Fruit fly (Drosophila melanogaster) whole organism, embryonic: ENCODE measurements around the gene Idi.
A peak's percentile ranks its signal among the peaks of the same experiment; 100 is the strongest.

Experiments
- Abd-B ChIP-seq: fragments of 200-800 bp; sonication (Bioruptor generic); optimal IDR thresholded peaks from 2 replicates; lab custom pipeline; 2018; ENCODE audit warnings: missing biosample characterization, mild to moderate bottlenecking, missing genetic modification characterization, moderate library complexity
- C15 ChIP-seq: fragments of 200-800 bp; sonication (Bioruptor generic); IDR thresholded peaks from 3 replicates; pipeline ENCODE4 v1.3.6; 2022; ENCODE audit warnings: missing biosample characterization, missing genetic modification characterization
- CG10209 ChIP-seq: fragments of 200-800 bp; sonication (Bioruptor generic); optimal IDR thresholded peaks from 3 replicates; lab custom pipeline; 2017; ENCODE audit warnings: missing biosample characterization, mild to moderate bottlenecking, missing genetic modification characterization, missing genetic modification reagents
- CG10267 ChIP-seq: fragments of 200-800 bp; sonication (Bioruptor generic); optimal IDR thresholded peaks from 2 replicates; lab custom pipeline; 2018; ENCODE audit warnings: missing biosample characterization, mild to moderate bottlenecking, missing genetic modification characterization, moderate library complexity
- CG11093 ChIP-seq: fragments of 200-800 bp; sonication (Bioruptor generic); IDR thresholded peaks from 3 replicates; pipeline ENCODE4 v1.3.6; 2022; ENCODE audit warnings: missing biosample characterization, missing genetic modification characterization
- CG11560 ChIP-seq: fragments of 200-800 bp; sonication (Bioruptor generic); IDR thresholded peaks from 3 replicates; pipeline ENCODE4 v1.3.6; 2022; ENCODE audit warnings: missing biosample characterization, missing genetic modification characterization
- CG1233 ChIP-seq: fragments of 200-800 bp; sonication (Bioruptor generic); optimal IDR thresholded peaks from 4 replicates; lab custom pipeline; 2018; ENCODE audit warnings: missing biosample characterization, mild to moderate bottlenecking, missing genetic modification characterization
- CG12391 ChIP-seq: fragments of 200-800 bp; sonication (Bioruptor generic); optimal IDR thresholded peaks from 3 replicates; lab custom pipeline; 2018; ENCODE audit warnings: missing biosample characterization, mild to moderate bottlenecking, missing genetic modification characterization, moderate library complexity
- CG12769 ChIP-seq: fragments of 200-800 bp; sonication (Bioruptor generic); optimal IDR thresholded peaks from 2 replicates; lab custom pipeline; 2019; ENCODE audit warnings: missing biosample characterization, mild to moderate bottlenecking, missing genetic modification characterization, moderate library complexity
- CG13894 ChIP-seq: fragments of 200-800 bp; sonication (Bioruptor generic); optimal IDR thresholded peaks from 3 replicates; lab custom pipeline; 2018; ENCODE audit warnings: missing biosample characterization, mild to moderate bottlenecking, missing genetic modification characterization, moderate library complexity
- CG14014 ChIP-seq: fragments of 200-800 bp; sonication (Bioruptor generic); IDR thresholded peaks from 2 replicates; pipeline ENCODE4 v1.3.6; 2022; ENCODE audit warnings: missing biosample characterization, missing genetic modification characterization
- CG15696 ChIP-seq: fragments of 200-800 bp; sonication (Bioruptor generic); optimal IDR thresholded peaks from 2 replicates; lab custom pipeline; 2019; ENCODE audit warnings: missing biosample characterization, mild to moderate bottlenecking, missing genetic modification characterization, moderate library complexity
- CG1647 ChIP-seq: fragments of 200-800 bp; sonication (Bioruptor generic); optimal IDR thresholded peaks from 3 replicates; lab custom pipeline; 2016; ENCODE audit warnings: missing biosample characterization, missing genetic modification characterization
- CG18262 ChIP-seq: fragments of 200-800 bp; optimal IDR thresholded peaks from 3 replicates; lab custom pipeline; 2019; ENCODE audit warnings: missing biosample characterization, mild to moderate bottlenecking, missing genetic modification characterization, moderate library complexity
- CG32767 ChIP-seq: fragments of 200-800 bp; sonication (Bioruptor generic); IDR thresholded peaks from 2 replicates; pipeline ENCODE4 v1.3.6; 2022; ENCODE audit warnings: missing biosample characterization, missing genetic modification characterization
- CG34224 ChIP-seq: fragments of 200-800 bp; sonication (Bioruptor generic); IDR thresholded peaks from 3 replicates; pipeline ENCODE4 v1.3.6; 2022; ENCODE audit warnings: missing biosample characterization, missing genetic modification characterization; ENCODE audit not compliant: partially characterized antibody
- CG42726 ChIP-seq: fragments of 200-800 bp; sonication (Bioruptor generic); IDR thresholded peaks from 2 replicates; pipeline ENCODE4 v1.3.6; 2022; ENCODE audit warnings: missing biosample characterization, missing genetic modification characterization; ENCODE audit not compliant: partially characterized antibody
- CG4404 ChIP-seq: fragments of 200-800 bp; sonication (Bioruptor generic); IDR thresholded peaks from 2 replicates; pipeline ENCODE4 v1.3.6; 2022; ENCODE audit warnings: missing biosample characterization, missing genetic modification characterization
- CG4820 ChIP-seq: fragments of 200-800 bp; sonication (Bioruptor generic); optimal IDR thresholded peaks from 3 replicates; lab custom pipeline; 2016; ENCODE audit warnings: missing biosample characterization, missing genetic modification characterization
- CG6854 ChIP-seq: fragments of 200-800 bp; sonication (Bioruptor generic); optimal IDR thresholded peaks from 3 replicates; lab custom pipeline; 2017; ENCODE audit warnings: missing biosample characterization, mild to moderate bottlenecking, missing genetic modification characterization
- Dip3 ChIP-seq: fragments of 200-800 bp; sonication (Bioruptor generic); optimal IDR thresholded peaks from 3 replicates; lab custom pipeline; 2016; ENCODE audit warnings: missing biosample characterization, missing genetic modification characterization
- E2f2 ChIP-seq: fragments of 200-800 bp; sonication (Bioruptor generic); IDR thresholded peaks from 2 replicates; pipeline ENCODE4 v1.3.6; 2022; ENCODE audit warnings: missing biosample characterization, missing genetic modification characterization
- Fer3 ChIP-seq: fragments of 200-800 bp; sonication (Bioruptor generic); optimal IDR thresholded peaks from 2 replicates; lab custom pipeline; 2018; ENCODE audit warnings: missing biosample characterization, mild to moderate bottlenecking, missing genetic modification characterization, moderate library complexity
- H2.0 ChIP-seq: fragments of 200-800 bp; sonication (Bioruptor generic); IDR thresholded peaks from 2 replicates; pipeline ENCODE4 v1.3.6; 2022; ENCODE audit warnings: missing biosample characterization, missing genetic modification characterization
- HmgD ChIP-seq: fragments of 200-800 bp; sonication (Bioruptor generic); optimal IDR thresholded peaks from 3 replicates; lab custom pipeline; 2016; ENCODE audit warnings: missing biosample characterization, missing genetic modification characterization
- Kr ChIP-seq: fragments of 200-800 bp; sonication (Bioruptor generic); optimal IDR thresholded peaks from 2 replicates; lab custom pipeline; 2017; ENCODE audit warnings: missing biosample characterization, mild to moderate bottlenecking, missing genetic modification characterization
- Opbp ChIP-seq: fragments of 200-800 bp; sonication (Bioruptor generic); IDR thresholded peaks from 3 replicates; pipeline ENCODE4 v1.3.6; 2022; ENCODE audit warnings: missing biosample characterization, missing genetic modification characterization; ENCODE audit not compliant: partially characterized antibody
- Sox102F ChIP-seq: fragments of 200-800 bp; sonication (Bioruptor generic); optimal IDR thresholded peaks from 2 replicates; lab custom pipeline; 2018; ENCODE audit warnings: missing biosample characterization, mild to moderate bottlenecking, missing genetic modification characterization, moderate library complexity
- Sry-δ ChIP-seq: fragments of 200-800 bp; sonication (Bioruptor generic); optimal IDR thresholded peaks from 2 replicates; lab custom pipeline; 2016; ENCODE audit warnings: missing biosample characterization, missing genetic modification characterization
- Tbp ChIP-seq: fragments of >200 bp; optimal IDR thresholded peaks from 2 replicates; lab custom pipeline; 2018; ENCODE audit warnings: missing biosample characterization, missing genetic modification characterization
- ab ChIP-seq: fragments of 200-800 bp; sonication (Bioruptor generic); optimal IDR thresholded peaks from 2 replicates; lab custom pipeline; 2016; ENCODE audit warnings: missing biosample characterization, missing genetic modification characterization
- abd-A ChIP-seq: fragments of 200-800 bp; sonication (Bioruptor generic); optimal IDR thresholded peaks from 3 replicates; lab custom pipeline; 2019; ENCODE audit warnings: missing biosample characterization, mild to moderate bottlenecking, missing genetic modification characterization, moderate library complexity
- az2 ChIP-seq: fragments of 200-800 bp; sonication (Bioruptor generic); optimal IDR thresholded peaks from 3 replicates; lab custom pipeline; 2016; ENCODE audit warnings: missing biosample characterization, missing genetic modification characterization
- bcd ChIP-seq: fragments of 200-800 bp; sonication (Bioruptor generic); optimal IDR thresholded peaks from 2 replicates; lab custom pipeline; 2017; ENCODE audit warnings: missing biosample characterization, mild to moderate bottlenecking, missing genetic modification characterization
- cato ChIP-seq: fragments of 200-800 bp; sonication (Bioruptor generic); optimal IDR thresholded peaks from 2 replicates; lab custom pipeline; 2016; ENCODE audit warnings: missing biosample characterization, missing genetic modification characterization, borderline replicate concordance
- danr ChIP-seq: fragments of 200-800 bp; sonication (Bioruptor generic); IDR thresholded peaks from 2 replicates; pipeline ENCODE4 v1.3.6; 2022; ENCODE audit warnings: missing biosample characterization, missing genetic modification characterization
- ems ChIP-seq: fragments of 200-800 bp; sonication (Bioruptor generic); optimal IDR thresholded peaks from 3 replicates; lab custom pipeline; 2016; ENCODE audit warnings: missing biosample characterization, missing genetic modification characterization
- ftz-f1 ChIP-seq: fragments of 200-800 bp; sonication (Bioruptor generic); optimal IDR thresholded peaks from 2 replicates; lab custom pipeline; 2016; ENCODE audit warnings: missing biosample characterization, missing genetic modification characterization
- jigr1 ChIP-seq: fragments of 200-800 bp; sonication (Bioruptor generic); IDR thresholded peaks from 3 replicates; pipeline ENCODE4 v1.3.6; 2022; ENCODE audit warnings: missing biosample characterization, missing genetic modification characterization
- jumu ChIP-seq: fragments of 200-800 bp; sonication (Bioruptor generic); optimal IDR thresholded peaks from 3 replicates; lab custom pipeline; 2016; ENCODE audit warnings: missing biosample characterization, missing genetic modification characterization
- kah ChIP-seq: fragments of 200-800 bp; sonication (Bioruptor generic); optimal IDR thresholded peaks from 2 replicates; lab custom pipeline; 2018; ENCODE audit warnings: missing biosample characterization, mild to moderate bottlenecking, missing genetic modification characterization
- kay ChIP-seq: fragments of 200-800 bp; sonication (Bioruptor generic); optimal IDR thresholded peaks from 2 replicates; lab custom pipeline; 2016; ENCODE audit warnings: missing biosample characterization, missing genetic modification characterization
- lola ChIP-seq, 3 experiments: fragments of >200 bp in 2 of 3; fragments of 200-800 bp in 1 of 3; sonication (Bioruptor generic) in 1 of 3; optimal IDR thresholded peaks; 2 replicates each; lab custom pipeline; 2017 to 2019; ENCODE audit warnings: missing biosample characterization in 3 of 3, missing genetic modification characterization in 3 of 3, mild to moderate bottlenecking in 1 of 3, moderate library complexity in 1 of 3
- nom ChIP-seq: fragments of 200-800 bp; sonication (Bioruptor generic); optimal IDR thresholded peaks from 2 replicates; lab custom pipeline; 2017; ENCODE audit warnings: missing biosample characterization, missing genetic modification characterization, mild to moderate bottlenecking, moderate library complexity, missing genetic modification reagents
- onecut ChIP-seq: fragments of 200-800 bp; sonication (Bioruptor generic); IDR thresholded peaks from 2 replicates; pipeline ENCODE4 v1.3.6; 2022; ENCODE audit warnings: missing biosample characterization, missing genetic modification characterization
- prd ChIP-seq, 3 experiments: fragments of >200 bp in 2 of 3; fragments of 200-800 bp in 1 of 3; sonication (Bioruptor generic) in 1 of 3; optimal IDR thresholded peaks in 2 of 3; IDR thresholded peaks in 1 of 3; 2 replicates in 2 of 3; 3 replicates in 1 of 3; pipeline versions ENCODE4 v1.3.6 to Lab custom; 2017 to 2022; ENCODE audit warnings: missing biosample characterization in 1 of 3, missing genetic modification characterization in 1 of 3
- pum ChIP-seq: fragments of 200-800 bp; sonication (Bioruptor generic); optimal IDR thresholded peaks from 2 replicates; lab custom pipeline; 2016; ENCODE audit warnings: missing biosample characterization, missing genetic modification characterization
- row ChIP-seq: fragments of 200-800 bp; sonication (Bioruptor generic); IDR thresholded peaks from 3 replicates; pipeline ENCODE4 v1.3.6; 2022; ENCODE audit warnings: missing biosample characterization, missing genetic modification characterization
- tio ChIP-seq: fragments of 200-800 bp; sonication (Bioruptor generic); optimal IDR thresholded peaks from 2 replicates; lab custom pipeline; 2017; ENCODE audit warnings: missing biosample characterization, missing genetic modification characterization, inconsistent platforms

Gene Idi

DNA sequence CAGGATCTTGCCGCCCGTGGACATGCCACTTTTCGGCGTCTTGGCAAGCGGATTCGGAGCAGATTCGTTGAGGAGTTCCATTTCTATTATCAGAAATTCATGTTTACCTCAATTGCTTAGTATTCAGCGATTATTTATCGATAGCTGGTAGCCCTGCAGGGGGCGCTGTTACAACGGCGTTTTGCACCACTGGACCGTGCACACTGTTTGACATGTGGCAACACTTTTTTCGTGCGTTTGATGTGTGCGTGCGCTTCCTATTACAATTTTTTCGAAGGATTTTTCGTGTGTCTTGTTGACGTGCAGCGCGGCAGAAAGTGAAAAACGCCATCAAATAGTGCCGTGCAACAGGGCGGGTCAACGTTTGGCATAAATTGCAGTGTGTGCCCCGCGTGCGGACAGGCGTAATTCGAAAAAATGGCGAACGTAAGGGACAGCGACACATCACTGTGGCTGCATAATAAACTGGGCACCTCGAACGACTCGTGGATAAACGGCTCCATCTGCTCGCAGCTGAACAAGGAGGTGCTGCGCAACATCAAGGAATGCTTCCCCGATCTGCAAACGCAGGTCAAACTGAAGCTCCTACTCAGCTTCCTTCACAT, 46.4 kb upstream of the Idi start, which contains the start of the genes CG3337 and Nelf-A (continued):
- TF ChIP-seq kay (GFP tag; lab: Kevin White, UChicago) (peak; percentile 26), row (GFP tag; lab: Robert Waterston, UW) (peak; percentile 54), prd (optimal IDR thresholded peaks at IDR 0.05; lab: Kevin White, UChicago) (no peak), prd (GFP tag; IDR thresholded peaks at IDR 0.05; lab: Robert Waterston, UW) (peak; percentile 73), CG4820 (GFP tag; lab: Kevin White, UChicago) (peak; percentile 59), Abd-B (GFP tag; lab: Kevin White, UChicago) (peak; percentile 40), Tbp (no peak), ems (GFP tag; lab: Kevin White, UChicago) (peak; percentile 64), HmgD (GFP tag; lab: Kevin White, UChicago) (peak; percentile 85), nom (GFP tag; lab: Kevin White, UChicago) (peak; percentile 4), Sry-δ (peak; percentile 86), CG4404 (peak; percentile 56), CG11093 (GFP tag; lab: Robert Waterston, UW) (no peak), danr (GFP tag; lab: Robert Waterston, UW) (no peak), CG32767 (peak; percentile 22; the same call in 1 of the 2 replicates), cato (GFP tag; lab: Kevin White, UChicago) (no peak), tio (no peak), jigr1 (GFP tag; lab: Robert Waterston, UW) (no peak), Dip3 (GFP tag; lab: Kevin White, UChicago) (peak; percentile 79), Sox102F (GFP tag; lab: Kevin White, UChicago) (no peak), CG34224 (peak; percentile 82), CG10267 (tag; lab: Kevin White, UChicago) (peak; percentile 97), CG10209 (GFP tag; lab: Kevin White, UChicago) (peak; percentile 75), Kr (GFP tag; lab: Kevin White, UChicago) (no peak), lola (GFP tag; optimal IDR thresholded peaks at IDR 0.05; lab: Kevin White, UChicago) (no peak), CG42726 (GFP tag; lab: Robert Waterston, UW) (peak; percentile 94), az2 (GFP tag; lab: Kevin White, UChicago) (peak; percentile 44), CG14014 (GFP tag; lab: Robert Waterston, UW) (peak; percentile 58; the same call in 1 of the 2 replicates), CG15696 (tag; lab: Kevin White, UChicago) (peak; percentile 14), CG1233 (GFP tag; lab: Kevin White, UChicago) (peak; percentile 8), E2f2 (GFP tag; lab: Robert Waterston, UW) (peak; percentile 68), jumu (GFP tag; lab: Kevin White, UChicago) (peak; percentile 85), abd-A (no peak), pum (peak; percentile 69), CG1647 (GFP tag; lab: Kevin White, UChicago) (peak; percentile 75), Fer3 (tag; lab: Kevin White, UChicago) (peak; percentile 62), CG12391 (tag; lab: Kevin White, UChicago) (peak; percentile 56), H2.0 (GFP tag; lab: Robert Waterston, UW) (peak; percentile 66), CG6854 (GFP tag; lab: Kevin White, UChicago) (no peak), kah (GFP tag; lab: Kevin White, UChicago) (peak; percentile 21), CG13894 (tag; lab: Kevin White, UChicago) (peak; percentile 58), ftz-f1 (GFP tag; lab: Kevin White, UChicago) (peak; percentile 60), CG11560 (tag; lab: Robert Waterston, UW) (peak; percentile 68; the same call in 2 of the 3 replicates), onecut (peak; percentile 64), C15 (GFP tag; lab: Robert Waterston, UW) (no peak), CG12769 (tag; lab: Kevin White, UChicago) (no peak), ab (peak; percentile 40), Opbp (GFP tag; lab: Robert Waterston, UW) (peak; percentile 84), bcd (GFP tag; lab: Kevin White, UChicago) (peak; percentile 75), CG18262 (peak; percentile 37)
